Worm (Caenorhabditis elegans) whole organism, midembryonic: ENCODE results near the gene C53B7.2.

Experiments used
- T22C8.4 ChIP-seq: fragments of 200-800 bp; sonication (Bioruptor generic); IDR thresholded peaks from 2 replicates; pipeline ENCODE4 v1.3.6; 2022; ENCODE audit warnings: missing genetic modification characterization, missing compliant biosample characterization
- cog-1 ChIP-seq: sonication (generic microtip); optimal IDR thresholded peaks from 2 replicates; lab custom pipeline; 2016; ENCODE audit warnings: missing genetic modification characterization, missing compliant biosample characterization
- flt-1 ChIP-seq: fragments of 200-800 bp; sonication (Bioruptor generic); IDR thresholded peaks from 2 replicates; pipeline ENCODE4 v1.3.6; 2022; ENCODE audit warnings: missing genetic modification characterization, missing compliant biosample characterization
- klf-2 ChIP-seq: fragments of 200-800 bp; sonication (Bioruptor generic); conservative IDR thresholded peaks from 2 replicates; pipeline ENCODE4 v1.3.6; 2022; ENCODE audit warnings: missing genetic modification reagents, missing genetic modification characterization, missing compliant biosample characterization
- med-1 ChIP-seq: sonication (generic microtip); optimal IDR thresholded peaks from 2 replicates; lab custom pipeline; 2017; ENCODE audit warnings: missing genetic modification characterization, mild to moderate bottlenecking, missing compliant biosample characterization, antibody characterized with exemption, missing genetic modification reagents; ENCODE audit not compliant: insufficient read depth
- ref-1 ChIP-seq: fragments of 200-800 bp; sonication (Bioruptor generic); conservative IDR thresholded peaks from 2 replicates; pipeline ENCODE4 v1.3.6; 2022; ENCODE audit warnings: missing genetic modification reagents, missing genetic modification characterization, missing compliant biosample characterization
- tab-1 ChIP-seq: fragments of 200-800 bp; sonication (Bioruptor generic); IDR thresholded peaks from 2 replicates; pipeline ENCODE4 v1.3.6; 2022; ENCODE audit warnings: missing genetic modification characterization, missing compliant biosample characterization
- ztf-23 ChIP-seq: fragments of 200-800 bp; sonication (Bioruptor generic); IDR thresholded peaks from 2 replicates; pipeline ENCODE4 v1.3.6; 2022; ENCODE audit warnings: missing genetic modification reagents, missing genetic modification characterization, missing compliant biosample characterization
- ztf-29 ChIP-seq: fragments of 200-800 bp; sonication (Bioruptor generic); IDR thresholded peaks from 2 replicates; pipeline ENCODE4 v1.3.6; 2022; ENCODE audit warnings: missing genetic modification reagents, missing genetic modification characterization, missing compliant biosample characterization

The C53B7.2 gene

DNA sequence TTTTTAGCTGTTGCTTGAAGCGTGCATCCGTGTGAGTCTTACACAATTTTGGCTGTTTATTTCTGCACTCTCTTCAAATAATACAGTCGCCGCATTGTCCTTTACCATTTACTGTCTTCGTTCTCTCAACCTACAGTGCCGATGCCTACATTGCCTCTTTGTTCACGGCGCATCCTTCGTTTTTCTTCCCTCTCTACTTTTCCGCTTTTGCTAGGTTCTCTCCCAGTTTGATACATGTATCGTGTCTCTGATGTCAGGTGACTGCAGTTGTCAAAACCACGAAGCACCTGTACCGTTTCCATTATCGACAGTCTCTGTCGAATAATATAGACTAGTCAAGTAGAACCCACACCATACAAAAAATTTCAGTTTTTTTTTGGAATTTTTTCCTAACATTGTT, 37.4 kb upstream of the C53B7.2 start:
- no peak for TF ChIP-seq ztf-23 (GFP tag; lab: Robert Waterston, UW)
- no peak for TF ChIP-seq tab-1 (GFP tag; lab: Robert Waterston, UW)
- no peak for TF ChIP-seq T22C8.4
- TF ChIP-seq cog-1 (tag; lab: Kevin White, UChicago) = no peak
- no peak for TF ChIP-seq med-1 (GFP tag; lab: Kevin White, UChicago)
- no peak for TF ChIP-seq ref-1 (GFP tag; lab: Robert Waterston, UW)
- TF ChIP-seq klf-2 (GFP tag; lab: Robert Waterston, UW) = no peak

DNA sequence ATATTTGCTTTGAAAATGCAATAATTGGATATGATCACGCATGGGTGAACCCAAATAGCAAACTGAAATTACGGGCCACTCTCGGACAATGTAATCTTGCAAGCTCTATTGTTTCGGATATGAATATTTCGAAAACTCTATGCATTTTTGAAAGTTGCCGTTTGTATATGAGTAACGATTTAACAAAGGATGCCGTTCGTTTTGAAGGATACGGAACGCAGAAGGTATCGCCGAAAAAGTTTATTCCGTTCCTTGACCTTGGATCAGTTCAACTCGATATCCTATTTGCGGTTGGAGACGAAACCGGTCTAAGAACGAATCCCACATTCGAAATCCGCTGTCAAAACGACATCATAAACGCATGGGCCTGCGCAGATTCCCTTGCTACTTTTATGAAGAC, 33.0 kb upstream of the C53B7.2 start:
- no peak for TF ChIP-seq tab-1 (GFP tag; lab: Robert Waterston, UW)
- TF ChIP-seq flt-1 (GFP tag; lab: Robert Waterston, UW) = no peak
- TF ChIP-seq klf-2 (GFP tag; lab: Robert Waterston, UW) = no peak
- no peak for TF ChIP-seq med-1 (GFP tag; lab: Kevin White, UChicago)
- TF ChIP-seq T22C8.4 = no peak
- TF ChIP-seq ref-1 (GFP tag; lab: Robert Waterston, UW) = no peak
- TF ChIP-seq cog-1 (tag; lab: Kevin White, UChicago) = no peak
- no peak for TF ChIP-seq ztf-23 (GFP tag; lab: Robert Waterston, UW)
- no peak for TF ChIP-seq ztf-29 (GFP tag; lab: Robert Waterston, UW)

DNA sequence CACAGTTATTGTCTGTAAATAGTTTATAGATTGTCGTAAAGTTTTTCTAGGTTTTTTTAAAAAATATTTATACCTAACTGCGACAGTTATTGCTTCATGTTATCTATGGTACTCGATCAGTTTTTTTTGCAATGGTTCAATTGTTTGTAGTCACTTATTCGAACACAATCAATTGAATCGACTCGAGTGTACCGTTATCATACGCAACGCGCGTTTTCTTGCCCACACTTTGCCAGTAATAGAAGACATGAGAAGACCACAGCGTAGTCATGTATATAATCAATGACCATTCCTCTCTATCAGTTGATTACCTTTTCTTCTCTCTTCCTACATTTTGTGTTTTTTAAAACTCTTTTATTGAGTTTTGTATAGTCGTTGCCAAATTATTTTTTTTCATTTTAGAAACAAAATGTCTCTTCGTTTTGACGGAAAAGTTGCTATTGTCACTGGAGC, 28.0 kb upstream of the C53B7.2 start, which contains the start of gene dhs-28:
Gene dhs-28 (plus strand): TSS at position 403 of the 453 bp plus-strand sequence.
- TF ChIP-seq ref-1 (GFP tag; lab: Robert Waterston, UW) = no peak
- no peak for TF ChIP-seq cog-1 (tag; lab: Kevin White, UChicago)
- TF ChIP-seq T22C8.4 = no peak
- no peak for TF ChIP-seq ztf-29 (GFP tag; lab: Robert Waterston, UW)

DNA sequence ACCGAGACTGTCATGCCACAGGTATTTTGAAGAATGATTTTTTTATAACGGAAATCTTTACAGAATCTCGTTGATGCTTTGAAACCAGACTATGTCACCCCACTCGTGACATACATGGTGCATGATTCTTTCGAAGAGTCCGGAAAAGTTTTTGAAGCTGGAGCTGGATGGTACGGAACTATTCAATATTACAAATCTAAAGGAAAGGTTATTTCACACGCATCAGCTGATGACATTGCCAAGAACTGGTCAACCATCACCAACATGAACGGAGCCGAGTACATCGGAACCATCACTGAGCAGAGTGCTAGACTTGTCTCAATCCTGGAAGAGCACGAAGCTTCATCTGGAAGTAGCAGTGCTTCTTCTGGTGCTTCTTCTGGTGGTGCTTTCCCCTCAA, 26.9 kb upstream of the C53B7.2 start:
- TF ChIP-seq T22C8.4 (no peak), cog-1 (tag; lab: Kevin White, UChicago) (no peak), med-1 (GFP tag; lab: Kevin White, UChicago) (no peak), ztf-23 (GFP tag; lab: Robert Waterston, UW) (no peak), flt-1 (GFP tag; lab: Robert Waterston, UW) (no peak), ztf-29 (GFP tag; lab: Robert Waterston, UW) (no peak), tab-1 (GFP tag; lab: Robert Waterston, UW) (no peak), ref-1 (GFP tag; lab: Robert Waterston, UW) (no peak), klf-2 (GFP tag; lab: Robert Waterston, UW) (no peak)

DNA sequence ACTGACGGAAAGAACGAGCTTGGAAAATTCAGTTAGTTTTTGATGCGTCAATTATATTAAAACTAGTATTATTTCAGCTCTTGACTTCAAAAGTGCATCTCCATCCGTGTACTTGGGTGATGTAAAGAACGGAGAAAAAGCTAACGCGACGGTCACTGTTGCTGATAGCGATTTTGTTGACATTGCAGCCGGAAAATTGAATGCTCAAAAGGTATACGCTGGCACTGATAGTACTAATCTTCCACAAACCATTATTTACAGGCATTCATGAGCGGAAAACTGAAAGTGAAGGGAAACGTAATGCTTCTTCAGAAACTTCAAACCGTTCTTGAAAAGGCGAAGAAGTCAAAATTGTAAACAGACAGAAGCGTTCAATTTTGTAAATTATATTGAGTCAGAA, 26.4 kb upstream of the C53B7.2 start:
- TF ChIP-seq ztf-29 (GFP tag; lab: Robert Waterston, UW) = no peak
- no peak for TF ChIP-seq T22C8.4
- no peak for TF ChIP-seq tab-1 (GFP tag; lab: Robert Waterston, UW)
- no peak for TF ChIP-seq klf-2 (GFP tag; lab: Robert Waterston, UW)
- no peak for TF ChIP-seq flt-1 (GFP tag; lab: Robert Waterston, UW)
- no peak for TF ChIP-seq ztf-23 (GFP tag; lab: Robert Waterston, UW)
- TF ChIP-seq cog-1 (tag; lab: Kevin White, UChicago) = no peak
- TF ChIP-seq med-1 (GFP tag; lab: Kevin White, UChicago) = no peak
- no peak for TF ChIP-seq ref-1 (GFP tag; lab: Robert Waterston, UW)

DNA sequence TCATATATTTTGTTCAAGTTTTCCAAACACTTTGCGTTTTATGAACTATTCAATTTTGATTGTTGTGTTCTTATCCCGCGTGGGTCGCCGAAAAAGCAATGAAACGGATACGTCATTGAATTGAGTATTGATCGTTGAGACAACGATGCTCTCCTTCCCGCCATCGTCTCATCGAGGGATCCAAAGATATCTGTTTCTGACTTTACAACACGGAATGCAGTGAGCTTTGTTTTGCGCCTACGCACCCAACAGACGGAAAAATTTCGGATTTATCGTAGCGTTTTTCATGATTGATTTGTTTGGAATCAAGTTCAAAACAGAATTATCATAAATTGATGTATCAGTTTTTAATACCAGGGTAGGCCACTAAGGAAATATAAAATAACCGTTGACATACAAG, 23.5 kb upstream of the C53B7.2 start:
- TF ChIP-seq ztf-23 (GFP tag; lab: Robert Waterston, UW) (no peak), flt-1 (GFP tag; lab: Robert Waterston, UW) (no peak), T22C8.4 (no peak), ref-1 (GFP tag; lab: Robert Waterston, UW) (no peak), med-1 (GFP tag; lab: Kevin White, UChicago) (no peak), cog-1 (tag; lab: Kevin White, UChicago) (no peak), klf-2 (GFP tag; lab: Robert Waterston, UW) (no peak), ztf-29 (GFP tag; lab: Robert Waterston, UW) (no peak), tab-1 (GFP tag; lab: Robert Waterston, UW) (no peak)

DNA sequence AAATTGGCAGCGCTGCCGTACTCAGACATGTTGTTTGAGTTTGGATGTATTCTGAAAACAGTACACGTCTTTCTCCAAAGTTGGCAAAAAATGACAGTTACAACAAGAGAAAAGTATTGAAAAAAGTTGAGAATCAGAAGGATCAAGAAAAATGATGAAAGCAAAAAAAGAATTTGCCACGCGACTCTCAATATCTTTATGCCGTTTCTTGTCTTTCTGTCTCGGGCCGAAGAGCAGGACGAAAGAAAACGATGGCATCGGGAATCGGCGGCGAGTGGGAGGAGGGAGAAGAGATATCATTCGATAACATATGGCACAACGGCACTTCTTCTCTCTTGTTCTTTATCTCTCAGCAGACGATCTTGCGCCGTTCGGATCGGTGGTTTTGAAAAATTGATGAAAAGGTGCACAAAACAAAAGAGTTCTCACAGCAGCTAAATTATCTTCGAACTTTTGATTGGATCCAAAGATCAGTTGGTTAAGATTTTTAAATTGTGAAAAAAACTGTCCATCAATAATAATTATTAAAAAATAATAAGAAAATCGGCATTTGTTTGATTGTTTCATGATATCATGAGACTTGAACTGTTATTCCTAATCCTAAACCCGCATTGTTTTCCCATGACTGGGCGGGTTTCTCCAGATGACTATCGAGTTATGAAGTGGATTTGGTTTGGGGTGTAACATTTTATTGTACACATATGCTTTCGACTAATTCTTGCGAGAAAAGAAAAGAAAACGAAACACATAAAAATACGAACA, 22.6 kb upstream of the C53B7.2 start, which contains the start of gene gei-15:
Gene gei-15 (minus strand): TSS at position 51 of the 762 bp plus-strand sequence.
- TF ChIP-seq med-1 (GFP tag; lab: Kevin White, UChicago) (no peak), cog-1 (tag; lab: Kevin White, UChicago) (no peak), T22C8.4 (no peak), ztf-23 (GFP tag; lab: Robert Waterston, UW) (no peak), tab-1 (GFP tag; lab: Robert Waterston, UW) (no peak), flt-1 (GFP tag; lab: Robert Waterston, UW) (no peak), klf-2 (GFP tag; lab: Robert Waterston, UW) (no peak), ref-1 (GFP tag; lab: Robert Waterston, UW) (no peak), ztf-29 (GFP tag; lab: Robert Waterston, UW) (no peak)

DNA sequence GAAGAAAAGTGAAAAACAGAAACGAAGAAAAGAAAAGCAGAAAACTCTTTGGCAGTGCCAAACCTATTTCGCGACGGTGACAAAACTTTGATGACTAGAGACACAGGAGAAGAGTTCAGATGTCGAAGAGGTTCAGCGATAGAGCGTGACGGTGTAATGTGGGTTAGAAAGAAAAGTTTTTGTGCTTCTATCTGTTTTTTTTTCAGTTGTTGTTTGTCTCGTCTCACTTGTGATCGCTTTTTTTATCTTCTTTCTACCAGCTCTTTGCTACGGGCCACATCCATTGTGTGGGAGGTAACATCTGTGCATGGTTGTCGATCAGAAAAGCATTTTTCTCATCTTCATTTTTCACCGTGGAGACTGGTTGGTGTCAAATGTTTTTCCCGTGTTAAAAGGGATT, 20.2 kb upstream of the C53B7.2 start, which contains the start of gene F41B4.1:
Gene F41B4.1 (minus strand): TSS at position 23 of the 400 bp plus-strand sequence.
- TF ChIP-seq ztf-23 (GFP tag; lab: Robert Waterston, UW) = no peak
- TF ChIP-seq med-1 (GFP tag; lab: Kevin White, UChicago) = no peak
- TF ChIP-seq ref-1 (GFP tag; lab: Robert Waterston, UW) = no peak
- no peak for TF ChIP-seq cog-1 (tag; lab: Kevin White, UChicago)
- TF ChIP-seq ztf-29 (GFP tag; lab: Robert Waterston, UW) = no peak
- TF ChIP-seq klf-2 (GFP tag; lab: Robert Waterston, UW) = no peak
- TF ChIP-seq T22C8.4 = no peak
- TF ChIP-seq tab-1 (GFP tag; lab: Robert Waterston, UW) = no peak

DNA sequence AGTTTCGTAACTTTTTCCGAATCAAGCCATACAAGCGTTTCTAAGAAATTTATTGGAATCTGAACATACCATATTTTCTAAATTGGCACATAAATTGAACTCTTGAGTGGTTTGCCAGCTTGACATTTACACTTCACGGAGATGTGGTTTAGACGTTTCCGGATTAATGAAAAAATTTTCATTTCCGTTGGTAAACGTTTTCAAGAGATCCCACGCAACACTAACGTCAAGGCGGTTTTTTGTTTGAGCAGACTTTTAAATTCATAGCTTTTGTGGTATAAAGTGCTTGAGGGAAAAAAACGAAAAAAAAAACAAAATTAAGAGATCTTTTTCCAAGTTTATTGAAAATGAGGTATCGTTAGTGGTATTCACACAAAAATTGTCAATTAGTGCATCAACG, 10.9 kb upstream of the C53B7.2 start, which contains the start of gene F41B4.2:
Gene F41B4.2 (minus strand): TSS at position 101 of the 400 bp plus-strand sequence.
- no peak for TF ChIP-seq cog-1 (tag; lab: Kevin White, UChicago)
- TF ChIP-seq klf-2 (GFP tag; lab: Robert Waterston, UW) = no peak
- TF ChIP-seq ztf-29 (GFP tag; lab: Robert Waterston, UW) = no peak
- TF ChIP-seq tab-1 (GFP tag; lab: Robert Waterston, UW) = no peak
- no peak for TF ChIP-seq flt-1 (GFP tag; lab: Robert Waterston, UW)
- no peak for TF ChIP-seq T22C8.4
- TF ChIP-seq med-1 (GFP tag; lab: Kevin White, UChicago) = no peak
- TF ChIP-seq ztf-23 (GFP tag; lab: Robert Waterston, UW) = no peak
- TF ChIP-seq ref-1 (GFP tag; lab: Robert Waterston, UW) = no peak
